Worm (Caenorhabditis elegans) whole organism, L3 larva: ENCODE measurements around the gene ZK402.5.

Experiments
- R02D3.7 ChIP-seq: fragments of 150-350 bp; optimal IDR thresholded peaks from 2 replicates; lab custom pipeline; 2014; ENCODE audit warnings: missing biosample characterization, missing genetic modification characterization
- ZK546.5 ChIP-seq: sonication (generic microtip); optimal IDR thresholded peaks from 2 replicates; lab custom pipeline; 2017; ENCODE audit warnings: missing biosample characterization, missing genetic modification characterization
- ama-1 ChIP-seq: fragments of 150-350 bp; optimal IDR thresholded peaks from 2 replicates; lab custom pipeline; 2018
- ceh-82 ChIP-seq: fragments of 150-350 bp; optimal IDR thresholded peaks from 2 replicates; lab custom pipeline; 2014; ENCODE audit warnings: missing biosample characterization, missing genetic modification characterization
- egl-27 ChIP-seq: sonication (generic microtip); optimal IDR thresholded peaks from 4 replicates; lab custom pipeline; 2017; ENCODE audit warnings: missing biosample characterization, missing genetic modification reagents, missing genetic modification characterization
- elt-2 ChIP-seq: sonication (generic microtip); optimal IDR thresholded peaks from 2 replicates; lab custom pipeline; 2016; ENCODE audit warnings: missing genetic modification reagents, mild to moderate bottlenecking, missing genetic modification characterization, missing compliant biosample characterization
- fkh-10 ChIP-seq: sonication (generic microtip); optimal IDR thresholded peaks from 2 replicates; lab custom pipeline; 2017; ENCODE audit warnings: missing biosample characterization, missing genetic modification reagents, missing genetic modification characterization
- fos-1 ChIP-seq: fragments of 150-350 bp; optimal IDR thresholded peaks from 2 replicates; lab custom pipeline; 2014; ENCODE audit warnings: missing biosample characterization, missing genetic modification characterization
- hmg-11 ChIP-seq: sonication (generic microtip); optimal IDR thresholded peaks from 2 replicates; lab custom pipeline; 2016; ENCODE audit warnings: missing genetic modification characterization, missing compliant biosample characterization
- mdl-1 ChIP-seq: fragments of 150-350 bp; optimal IDR thresholded peaks from 2 replicates; lab custom pipeline; 2014; ENCODE audit warnings: missing biosample characterization, missing genetic modification characterization
- nhr-28 ChIP-seq: fragments of 150-350 bp; optimal IDR thresholded peaks from 2 replicates; lab custom pipeline; 2014; ENCODE audit warnings: missing biosample characterization, missing genetic modification characterization
- sea-2 ChIP-seq: fragments of 150-350 bp; sonication (generic microtip); optimal IDR thresholded peaks from 4 replicates; lab custom pipeline; 2014; ENCODE audit warnings: missing biosample characterization, missing genetic modification reagents, missing genetic modification characterization
- snpc-4 ChIP-seq: fragments of 150-350 bp; optimal IDR thresholded peaks from 2 replicates; lab custom pipeline; 2014; ENCODE audit warnings: missing biosample characterization, missing genetic modification characterization
- tbx-2 ChIP-seq: sonication (generic microtip); optimal IDR thresholded peaks from 2 replicates; lab custom pipeline; 2016; ENCODE audit warnings: mild to moderate bottlenecking, missing genetic modification characterization, missing compliant biosample characterization

DNA sequence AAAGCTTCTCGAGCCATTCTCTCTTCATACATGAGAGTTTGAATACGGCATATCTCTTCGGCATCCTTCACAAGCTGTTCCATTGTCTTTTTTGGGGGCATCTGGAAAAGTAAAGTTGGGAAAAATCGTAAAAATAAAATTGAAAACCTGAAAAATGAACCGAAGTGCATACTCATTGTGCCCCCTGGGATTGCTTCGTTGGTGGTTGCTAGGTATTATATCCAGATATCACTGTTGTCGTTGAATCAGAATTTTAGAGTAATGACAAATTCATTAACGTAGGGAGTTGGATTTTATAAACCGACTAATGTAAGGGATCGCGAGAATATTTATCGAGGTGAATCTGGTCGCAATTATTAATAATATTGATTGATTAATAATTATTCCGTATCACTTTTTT, 19.6 kb downstream of the ZK402.5 start, which contains the start of gene F56C3.10:
- TF ChIP-seq elt-2 (tag; lab: Kevin White, UChicago) (no peak), snpc-4 (tag; lab: Kevin White, UChicago) (no peak), egl-27 (tag; lab: Kevin White, UChicago) (no peak), R02D3.7 (tag; lab: Kevin White, UChicago) (no peak), mdl-1 (tag; lab: Kevin White, UChicago) (no peak), ceh-82 (tag; lab: Kevin White, UChicago) (no peak), sea-2 (no peak), fkh-10 (no peak), tbx-2 (tag; lab: Kevin White, UChicago) (no peak), ama-1 (lab: Kevin White, UChicago) (no peak), nhr-28 (no peak), ZK546.5 (tag; lab: Kevin White, UChicago) (no peak), fos-1 (tag; lab: Kevin White, UChicago) (no peak), hmg-11 (tag; lab: Kevin White, UChicago) (no peak)
